Worm (Caenorhabditis elegans) whole organism, young adult: ENCODE results near the gene cutl-29.

Experiments used
- attf-3 ChIP-seq: fragments of 200-800 bp; sonication (Bioruptor generic); conservative IDR thresholded peaks from 2 replicates; pipeline ENCODE4 v1.3.6; 2022; ENCODE audit warnings: missing genetic modification reagents, missing genetic modification characterization, missing compliant biosample characterization
- ceh-91 ChIP-seq: fragments of 200-800 bp; sonication (Bioruptor generic); IDR thresholded peaks from 2 replicates; pipeline ENCODE4 v1.3.6; 2022; ENCODE audit warnings: missing genetic modification reagents, missing genetic modification characterization, missing compliant biosample characterization
- ets-4 ChIP-seq: fragments of 200-800 bp; sonication (Bioruptor generic); optimal IDR thresholded peaks from 2 replicates; lab custom pipeline; 2018; ENCODE audit warnings: mild to moderate bottlenecking, missing genetic modification characterization, missing compliant biosample characterization

DNA sequence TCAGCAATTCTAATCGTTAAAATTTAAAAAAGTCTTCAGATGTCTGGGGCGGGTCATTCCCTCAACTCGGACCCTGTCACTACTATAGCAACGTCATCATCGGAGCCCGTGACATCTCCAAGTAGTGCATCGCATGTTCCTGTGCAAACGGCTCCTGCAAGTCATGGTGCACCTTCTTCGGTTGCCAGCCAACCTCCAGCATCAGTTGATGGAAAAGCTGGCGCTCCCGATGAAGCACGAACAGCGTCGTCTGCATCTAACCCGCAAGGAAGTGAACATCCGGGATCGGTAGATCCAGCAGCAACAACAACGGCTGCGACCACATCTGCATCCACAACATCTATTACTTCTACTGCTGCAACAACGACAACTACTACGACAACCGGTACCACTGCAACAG, 23.8 kb upstream of the cutl-29 start, which contains the start of gene R09F10.3:
- TF ChIP-seq ceh-91 (no peak), ets-4 (GFP tag; lab: Kevin White, UChicago) (no peak), attf-3 (GFP tag; lab: Robert Waterston, UW) (no peak)
